Fruit fly (Drosophila melanogaster): Measurements from ENCODE around the gene CG7730.

- TF ChIP-seq CG12605 (GFP tag; IDR thresholded peaks at IDR 0.05), result no peak
- TF ChIP-seq CG4496 (GFP tag; IDR thresholded peaks at IDR 0.05), result no peak
- no peak for TF ChIP-seq Snoo (tag; optimal IDR thresholded peaks at IDR 0.05)
- TF ChIP-seq CG17806 (tag; optimal IDR thresholded peaks at IDR 0.05), result no peak
- no peak for TF ChIP-seq CG8301 (tag; optimal IDR thresholded peaks at IDR 0.05)
- no peak for TF ChIP-seq CG8159 (tag; optimal IDR thresholded peaks at IDR 0.05)
- TF ChIP-seq EcR (GFP tag; optimal IDR thresholded peaks at IDR 0.05), result no peak
- no peak for TF ChIP-seq CG15710 (tag; optimal IDR thresholded peaks at IDR 0.05)
Observed at dm6 chr3L:17044799-17045198, 17.5 kb downstream of the CG7730 start, which contains the start of gene Pop5.
